Worm (Caenorhabditis elegans): ENCODE data around the gene F54D10.4.
"Not testable (repeated sequence)": the region's sequence is repeated elsewhere in the genome, so short reads cannot be mapped to it uniquely, and the experiment has no call there.

F54D10.4 gene

DNA sequence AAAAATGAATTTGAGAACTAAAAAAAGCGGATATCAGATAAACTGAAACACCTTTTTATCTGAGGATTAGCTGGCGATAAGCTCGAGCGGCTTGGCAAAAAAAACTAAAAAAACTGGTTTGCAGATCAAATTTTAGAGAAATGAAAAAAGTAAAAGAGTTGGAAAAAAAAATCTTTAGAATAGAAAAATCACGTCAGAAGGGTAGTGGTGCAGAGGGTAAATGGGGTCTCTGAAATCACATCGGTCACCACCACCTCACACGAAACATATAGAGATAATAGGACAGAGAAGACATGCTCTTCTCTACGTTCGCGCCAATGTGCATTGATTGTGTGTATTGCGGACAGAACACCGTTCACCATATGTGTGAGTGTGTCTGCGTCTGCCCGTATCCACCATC, 25.6 kb downstream of the F54D10.4 start:
- TF ChIP-seq W03F9.2 (tag; optimal IDR thresholded peaks at IDR 0.05) (no peak), dao-5 (tag; optimal IDR thresholded peaks at IDR 0.05) (no peak), him-1 (tag; optimal IDR thresholded peaks at IDR 0.05) (no peak)

DNA sequence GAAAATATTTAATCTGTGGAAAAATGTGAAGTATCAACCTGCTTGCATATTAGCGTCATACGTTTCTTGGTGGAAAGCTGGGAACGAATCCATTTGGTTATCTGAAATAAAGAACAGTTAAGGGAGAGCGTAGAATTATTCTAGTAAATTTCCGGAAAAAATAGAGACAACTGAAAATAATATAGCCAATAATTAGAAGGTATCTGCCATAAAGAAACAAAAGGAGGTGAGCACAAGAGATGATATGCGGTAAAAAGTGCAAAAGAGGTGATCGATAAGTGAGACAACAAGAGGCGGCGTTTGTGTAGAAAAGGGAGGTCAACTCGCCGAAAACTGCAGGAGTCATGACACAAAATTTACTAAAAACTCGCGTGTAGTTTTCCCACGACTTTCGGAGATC, 27.4 kb downstream of the F54D10.4 start, which contains the start of gene T24E12.11:
Gene T24E12.11, minus strand, starts transcription at position 101 of the 400 bp plus-strand sequence.
- no peak for TF ChIP-seq him-1 (tag; optimal IDR thresholded peaks at IDR 0.05)
- no peak for TF ChIP-seq W03F9.2 (tag; optimal IDR thresholded peaks at IDR 0.05)
- no peak for TF ChIP-seq dao-5 (tag; optimal IDR thresholded peaks at IDR 0.05)

DNA sequence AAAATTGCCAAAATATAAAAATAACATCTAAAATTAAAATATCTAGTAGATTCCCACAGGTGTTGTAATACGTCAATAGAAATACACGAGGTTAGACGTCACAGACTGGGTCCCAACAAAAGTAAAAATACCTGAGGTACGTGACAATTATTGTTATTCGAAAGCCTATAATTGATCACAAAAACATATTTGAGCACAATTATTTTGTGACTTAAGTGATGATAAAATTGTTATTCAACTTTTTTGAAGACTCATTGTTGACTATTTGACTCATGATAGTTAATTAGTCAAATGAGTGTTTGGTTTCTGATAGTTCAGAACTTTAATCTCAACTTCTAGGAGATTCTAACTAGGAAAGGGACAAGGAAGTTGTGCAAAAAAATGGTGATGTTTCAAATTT, 29.1 kb downstream of the F54D10.4 start:
- TF ChIP-seq him-1 (tag; optimal IDR thresholded peaks at IDR 0.05), result no peak
- TF ChIP-seq W03F9.2 (tag; optimal IDR thresholded peaks at IDR 0.05), result no peak
- TF ChIP-seq dao-5 (tag; optimal IDR thresholded peaks at IDR 0.05), result no peak

DNA sequence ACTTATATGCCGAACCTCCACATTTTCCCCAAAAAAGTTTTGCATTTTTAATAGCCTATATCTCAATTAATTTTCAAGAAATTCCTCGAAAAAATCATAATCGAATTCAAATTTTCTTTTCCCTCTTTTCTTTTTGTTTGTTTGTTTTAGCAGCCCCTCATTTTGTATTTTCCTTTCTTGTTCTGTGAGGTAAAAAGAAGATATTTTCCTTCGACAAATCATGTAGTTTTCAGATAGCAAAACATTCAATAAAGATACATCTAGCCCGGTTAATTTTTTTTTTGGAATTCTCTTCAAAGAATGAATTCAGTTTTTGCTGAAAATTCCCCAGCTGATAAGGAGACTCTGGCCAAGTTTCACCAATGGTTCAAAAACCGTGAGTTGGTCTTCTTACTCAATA, 31.1 kb downstream of the F54D10.4 start, which contains the start of gene T24E12.3:
Gene T24E12.3, plus strand, starts transcription at position 301 of the 400 bp plus-strand sequence.
- no peak for TF ChIP-seq W03F9.2 (tag; optimal IDR thresholded peaks at IDR 0.05)
- no peak for TF ChIP-seq him-1 (tag; optimal IDR thresholded peaks at IDR 0.05)
- no peak for TF ChIP-seq dao-5 (tag; optimal IDR thresholded peaks at IDR 0.05)

DNA sequence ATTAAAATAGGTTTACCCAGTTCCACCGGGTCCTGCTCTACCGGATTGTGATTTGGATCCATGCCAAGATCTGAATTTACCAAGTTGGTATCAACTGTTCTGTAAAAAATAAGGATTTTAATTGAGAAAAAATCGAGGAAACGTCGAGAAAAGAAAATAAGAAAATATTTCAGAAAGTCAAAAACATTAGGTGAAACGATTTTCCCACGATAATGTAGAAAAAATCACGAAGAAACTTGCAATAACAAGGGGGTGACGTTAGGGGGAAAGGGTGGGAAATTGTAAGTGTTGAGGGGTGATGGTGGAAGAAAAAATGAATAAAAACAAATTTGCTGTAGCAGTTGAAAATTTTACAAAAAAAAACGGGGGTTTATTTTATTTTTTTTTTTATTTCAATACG, 33.7 kb downstream of the F54D10.4 start, which contains the start of gene T24E12.10:
Gene T24E12.10, minus strand, starts transcription at position 101 of the 400 bp plus-strand sequence.
- TF ChIP-seq W03F9.2 (tag; optimal IDR thresholded peaks at IDR 0.05) (no peak), him-1 (tag; optimal IDR thresholded peaks at IDR 0.05) (no peak), dao-5 (tag; optimal IDR thresholded peaks at IDR 0.05) (no peak)

DNA sequence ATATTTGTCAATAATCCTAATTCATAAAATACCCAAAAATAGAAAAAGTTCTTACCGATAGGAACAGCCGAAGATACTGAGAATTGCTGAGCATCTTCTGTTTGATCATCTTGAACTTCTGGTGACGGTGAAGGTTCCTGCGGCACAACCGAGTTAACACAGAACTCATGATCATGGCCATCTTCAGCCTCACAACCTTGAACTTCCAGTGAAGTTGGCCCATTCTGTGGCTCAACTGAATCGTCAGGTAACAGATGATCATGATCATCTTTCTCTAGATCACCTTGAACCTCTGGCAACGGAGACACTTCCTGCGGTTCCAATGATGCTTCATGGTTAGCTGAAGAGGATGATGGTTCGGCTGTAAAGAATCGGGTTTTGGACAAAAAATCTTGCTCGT, 35.2 kb downstream of the F54D10.4 start:
- TF ChIP-seq him-1 (tag; optimal IDR thresholded peaks at IDR 0.05) (no peak), dao-5 (tag; optimal IDR thresholded peaks at IDR 0.05) (no peak), W03F9.2 (tag; optimal IDR thresholded peaks at IDR 0.05) (no peak)

DNA sequence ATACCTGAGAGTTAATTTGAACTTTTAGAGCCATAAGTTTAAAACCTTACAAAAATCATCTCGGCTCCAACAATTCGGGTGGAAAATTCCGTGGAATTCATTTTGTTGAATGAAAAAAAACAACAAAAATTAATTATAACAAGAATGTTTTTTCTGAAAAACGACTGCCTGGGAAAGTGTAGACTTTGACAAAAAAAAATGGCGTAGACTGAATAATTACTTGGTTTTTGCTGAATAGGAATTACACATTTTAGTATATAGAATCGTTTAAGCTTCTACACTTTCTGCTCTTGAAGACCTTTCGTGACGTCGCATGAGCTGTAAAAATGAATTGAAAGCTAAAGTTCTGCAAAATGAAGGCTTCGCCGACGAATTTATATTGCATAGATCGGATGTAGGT, 42.4 kb downstream of the F54D10.4 start, which contains the start of gene srx-112:
Gene srx-112, minus strand, starts transcription at position 101 of the 400 bp plus-strand sequence.
- no peak for TF ChIP-seq W03F9.2 (tag; optimal IDR thresholded peaks at IDR 0.05)
- TF ChIP-seq dao-5 (tag; optimal IDR thresholded peaks at IDR 0.05), result no peak
- no peak for TF ChIP-seq him-1 (tag; optimal IDR thresholded peaks at IDR 0.05)

DNA sequence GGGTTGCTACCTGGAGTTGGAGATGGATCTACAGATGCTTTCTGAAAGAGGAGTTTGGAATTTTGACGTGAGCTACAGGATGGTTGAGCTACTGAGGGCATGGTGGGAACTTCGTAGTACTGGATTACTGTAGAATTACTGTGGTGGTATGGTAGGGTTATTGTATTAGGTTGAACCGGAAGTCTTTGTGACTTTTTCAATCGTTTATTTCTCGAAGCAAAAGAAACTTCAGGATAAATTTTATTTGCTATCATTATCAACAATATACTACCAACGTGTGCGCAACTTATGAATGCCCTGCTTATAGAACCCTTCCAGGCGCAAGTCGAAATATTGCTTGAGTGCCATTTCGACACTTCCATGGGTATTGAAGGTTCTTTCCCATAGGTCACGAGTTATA, 45.3 kb downstream of the F54D10.4 start, which contains the start of gene T24E12.6:
Gene T24E12.6, minus strand, starts transcription at position 101 of the 400 bp plus-strand sequence.
- TF ChIP-seq dao-5, him-1, W03F9.2 (tag; optimal IDR thresholded peaks at IDR 0.05): not testable (repeated sequence)

DNA sequence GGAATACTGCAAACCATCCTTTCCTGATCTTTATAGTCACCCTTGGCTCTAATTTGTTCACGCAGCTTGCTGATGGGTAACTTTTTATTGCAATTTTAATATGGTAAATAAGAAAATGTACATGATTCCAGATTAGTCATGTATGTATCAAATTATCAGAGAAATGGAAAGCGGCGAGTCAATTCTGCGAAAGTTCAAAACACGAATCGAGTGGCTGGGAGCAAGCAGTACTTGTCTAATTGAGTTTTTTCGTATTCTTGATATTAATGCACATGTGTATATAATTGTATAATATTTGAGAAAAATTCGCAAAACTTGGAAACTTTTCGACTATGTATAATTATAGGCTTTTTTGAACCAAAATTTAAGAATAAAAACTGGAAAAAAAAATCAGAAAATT, 47.9 kb downstream of the F54D10.4 start, which contains the start of gene T24E12.12:
Gene T24E12.12, plus strand, starts transcription at position 281 of the 400 bp plus-strand sequence.
- TF ChIP-seq W03F9.2 (tag; optimal IDR thresholded peaks at IDR 0.05) (no peak), him-1 (tag; optimal IDR thresholded peaks at IDR 0.05) (no peak), dao-5 (tag; optimal IDR thresholded peaks at IDR 0.05) (no peak)

DNA sequence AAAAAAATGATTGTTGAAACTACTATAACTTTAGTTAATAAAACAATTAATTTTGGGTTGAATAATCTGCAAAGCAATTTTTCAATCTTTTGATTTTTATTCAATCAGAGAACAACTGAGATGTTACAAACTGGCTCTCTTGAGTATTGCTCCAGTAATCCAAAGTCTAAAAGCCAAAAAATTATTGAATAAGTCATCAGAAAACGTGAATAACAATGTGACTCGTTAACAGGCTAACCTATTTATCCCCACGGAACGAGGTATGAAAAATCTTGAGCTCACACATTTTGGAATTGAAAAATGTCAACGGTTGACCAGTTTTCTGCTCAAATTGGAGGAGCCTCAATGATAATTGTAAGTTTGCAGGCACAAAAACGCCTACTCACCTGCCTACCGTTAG, 49.4 kb downstream of the F54D10.4 start, which contains the start of gene srx-111:
Gene srx-111, plus strand, starts transcription at position 301 of the 400 bp plus-strand sequence.
- TF ChIP-seq W03F9.2 (tag; optimal IDR thresholded peaks at IDR 0.05) (no peak), him-1 (tag; optimal IDR thresholded peaks at IDR 0.05) (no peak), dao-5 (tag; optimal IDR thresholded peaks at IDR 0.05) (no peak)

Data from whole organism, L4/young adult.